Worm (Caenorhabditis elegans): ENCODE measurements around the gene oatr-1.

DNA sequence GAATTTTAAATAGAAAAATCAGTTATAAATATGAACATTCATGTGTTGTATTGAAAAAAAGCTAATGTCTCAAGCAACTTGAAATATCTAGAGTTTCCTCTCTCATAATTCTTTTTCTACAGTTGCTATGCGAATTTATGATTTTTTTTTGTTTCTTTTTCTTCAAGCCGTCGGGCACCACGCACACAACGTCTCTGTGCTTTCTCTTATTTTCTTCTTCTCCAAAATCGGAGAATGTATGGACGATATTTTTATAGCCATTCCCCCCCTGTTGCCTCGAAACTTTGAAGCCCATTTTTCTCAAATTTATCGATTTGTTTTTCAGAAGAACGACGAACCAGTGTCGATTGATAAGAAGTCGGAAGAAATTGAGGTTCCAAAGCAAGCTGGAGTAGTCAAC, 39.2 kb downstream of the oatr-1 start:
- no peak for TF ChIP-seq mdl-1 (tag; optimal IDR thresholded peaks at IDR 0.05)
- no peak for TF ChIP-seq fos-1 (tag; optimal IDR thresholded peaks at IDR 0.05)
- no peak for TF ChIP-seq zag-1 (tag; optimal IDR thresholded peaks at IDR 0.05)
- no peak for TF ChIP-seq skn-1 (tag; optimal IDR thresholded peaks at IDR 0.05)
- no peak for TF ChIP-seq unc-55 (GFP tag; optimal IDR thresholded peaks at IDR 0.05)
- no peak for TF ChIP-seq snpc-4 (tag; optimal IDR thresholded peaks at IDR 0.05)
- no peak for TF ChIP-seq egl-27 (tag; optimal IDR thresholded peaks at IDR 0.05)
- no peak for TF ChIP-seq F13H6.1 (tag; optimal IDR thresholded peaks at IDR 0.05)
- TF ChIP-seq alr-1 (tag; optimal IDR thresholded peaks at IDR 0.05): no peak
- no peak for TF ChIP-seq ztf-11 (tag; optimal IDR thresholded peaks at IDR 0.05)
- TF ChIP-seq ama-1 (optimal IDR thresholded peaks at IDR 0.05): no peak
- TF ChIP-seq lsy-2 (tag; optimal IDR thresholded peaks at IDR 0.05): no peak
- TF ChIP-seq mab-5 (tag; optimal IDR thresholded peaks at IDR 0.05): no peak
